Fruit fly (Drosophila melanogaster) whole organism, embryonic: ENCODE measurements around the gene p24-1.

Source experiments
- B-H1 ChIP-seq: fragments of 200-800 bp; sonication (Bioruptor generic); IDR thresholded peaks from 3 replicates; pipeline ENCODE4 v1.3.6; 2022; ENCODE audit warnings: missing biosample characterization, missing genetic modification characterization
- Blimp-1 ChIP-seq: fragments of 200-800 bp; sonication (Bioruptor generic); optimal IDR thresholded peaks from 3 replicates; lab custom pipeline; 2018; ENCODE audit warnings: missing biosample characterization, missing genetic modification characterization, mild to moderate bottlenecking, moderate library complexity, missing genetic modification reagents
- CG10267 ChIP-seq: fragments of 200-800 bp; sonication (Bioruptor generic); optimal IDR thresholded peaks from 2 replicates; lab custom pipeline; 2018; ENCODE audit warnings: missing biosample characterization, mild to moderate bottlenecking, missing genetic modification characterization, moderate library complexity
- CG10321 ChIP-seq: fragments of 200-800 bp; sonication (Bioruptor generic); IDR thresholded peaks from 2 replicates; pipeline ENCODE4 v1.3.6; 2022; ENCODE audit warnings: missing biosample characterization, missing genetic modification characterization
- CG10462 ChIP-seq: fragments of 200-800 bp; sonication (Bioruptor generic); optimal IDR thresholded peaks from 2 replicates; lab custom pipeline; 2016; ENCODE audit warnings: missing biosample characterization, missing genetic modification characterization
- CG11695 ChIP-seq: fragments of 200-800 bp; sonication (Bioruptor generic); IDR thresholded peaks from 3 replicates; pipeline ENCODE4 v1.3.6; 2022; ENCODE audit warnings: missing biosample characterization, missing genetic modification characterization
- CG13287 ChIP-seq: fragments of 200-800 bp; sonication (Bioruptor generic); IDR thresholded peaks from 2 replicates; pipeline ENCODE4 v1.3.6; 2022; ENCODE audit warnings: missing biosample characterization, missing genetic modification characterization; ENCODE audit not compliant: partially characterized antibody
- CG15696 ChIP-seq: fragments of 200-800 bp; sonication (Bioruptor generic); optimal IDR thresholded peaks from 2 replicates; lab custom pipeline; 2019; ENCODE audit warnings: missing biosample characterization, mild to moderate bottlenecking, missing genetic modification characterization, moderate library complexity
- CG17385 ChIP-seq: fragments of 200-800 bp; sonication (Bioruptor generic); optimal IDR thresholded peaks from 3 replicates; lab custom pipeline; 2018; ENCODE audit warnings: missing biosample characterization, mild to moderate bottlenecking, missing genetic modification characterization
- CG18476 ChIP-seq: fragments of 200-800 bp; sonication (Bioruptor generic); optimal IDR thresholded peaks from 2 replicates; lab custom pipeline; 2016; ENCODE audit warnings: missing biosample characterization, mild to moderate bottlenecking, missing genetic modification characterization
- CG2875 ChIP-seq: fragments of 200-800 bp; sonication (Bioruptor generic); optimal IDR thresholded peaks from 2 replicates; lab custom pipeline; 2017; ENCODE audit warnings: missing biosample characterization, mild to moderate bottlenecking, missing genetic modification characterization, missing genetic modification reagents
- CG3281 ChIP-seq: fragments of 200-800 bp; sonication (Bioruptor generic); optimal IDR thresholded peaks from 3 replicates; lab custom pipeline; 2017; ENCODE audit warnings: missing biosample characterization, mild to moderate bottlenecking, missing genetic modification characterization
- CG33213 ChIP-seq: fragments of 200-800 bp; sonication (Bioruptor generic); optimal IDR thresholded peaks from 3 replicates; lab custom pipeline; 2016; ENCODE audit warnings: missing biosample characterization, missing genetic modification characterization
- CG3407 ChIP-seq: fragments of 200-800 bp; sonication (Bioruptor generic); optimal IDR thresholded peaks from 2 replicates; lab custom pipeline; 2018; ENCODE audit warnings: missing biosample characterization, mild to moderate bottlenecking, missing genetic modification characterization
- CG4820 ChIP-seq: fragments of 200-800 bp; sonication (Bioruptor generic); optimal IDR thresholded peaks from 3 replicates; lab custom pipeline; 2016; ENCODE audit warnings: missing biosample characterization, missing genetic modification characterization
- CG6689 ChIP-seq: fragments of 200-800 bp; sonication (Bioruptor generic); IDR thresholded peaks from 2 replicates; pipeline ENCODE4 v1.3.6; 2022; ENCODE audit warnings: missing biosample characterization, missing genetic modification characterization
- CG7839 ChIP-seq: fragments of 200-800 bp; sonication (Bioruptor generic); optimal IDR thresholded peaks from 3 replicates; lab custom pipeline; 2018; ENCODE audit warnings: missing biosample characterization, mild to moderate bottlenecking, missing genetic modification characterization, moderate library complexity
- CG7987 ChIP-seq: fragments of 200-800 bp; sonication (Bioruptor generic); optimal IDR thresholded peaks from 2 replicates; lab custom pipeline; 2018; ENCODE audit warnings: missing biosample characterization, mild to moderate bottlenecking, missing genetic modification characterization, moderate library complexity
- CG9797 ChIP-seq: fragments of 200-800 bp; sonication (Bioruptor generic); optimal IDR thresholded peaks from 3 replicates; lab custom pipeline; 2018; ENCODE audit warnings: missing biosample characterization, mild to moderate bottlenecking, missing genetic modification characterization
- CG9876 ChIP-seq: fragments of 200-800 bp; sonication (Bioruptor generic); optimal IDR thresholded peaks from 2 replicates; lab custom pipeline; 2016; ENCODE audit warnings: missing biosample characterization, missing genetic modification characterization
- D19A ChIP-seq: fragments of 200-800 bp; optimal IDR thresholded peaks from 3 replicates; lab custom pipeline; 2019; ENCODE audit warnings: missing biosample characterization, mild to moderate bottlenecking, missing genetic modification characterization, moderate library complexity
- Doc2 ChIP-seq: fragments of 200-800 bp; sonication (Bioruptor generic); IDR thresholded peaks from 2 replicates; pipeline ENCODE4 v1.3.6; 2022; ENCODE audit warnings: missing biosample characterization, missing genetic modification characterization
- Dref ChIP-seq: fragments of 200-800 bp; sonication (Bioruptor generic); IDR thresholded peaks from 2 replicates; pipeline ENCODE4 v1.3.6; 2022; ENCODE audit warnings: missing biosample characterization, missing genetic modification characterization
- E2f2 ChIP-seq: fragments of 200-800 bp; sonication (Bioruptor generic); IDR thresholded peaks from 2 replicates; pipeline ENCODE4 v1.3.6; 2022; ENCODE audit warnings: missing biosample characterization, missing genetic modification characterization
- Gug ChIP-seq: fragments of 200-800 bp; sonication (Bioruptor generic); IDR thresholded peaks from 4 replicates; pipeline ENCODE4 v1.3.6; 2022; ENCODE audit warnings: missing biosample characterization, missing genetic modification characterization
- Hmx ChIP-seq: fragments of 200-800 bp; sonication (Bioruptor generic); optimal IDR thresholded peaks from 2 replicates; lab custom pipeline; 2016; ENCODE audit warnings: missing biosample characterization, missing genetic modification characterization
- MTF-1 ChIP-seq: fragments of 200-800 bp; sonication (Bioruptor generic); optimal IDR thresholded peaks from 2 replicates; lab custom pipeline; 2018; ENCODE audit warnings: missing biosample characterization, mild to moderate bottlenecking, missing genetic modification characterization, borderline replicate concordance
- Meics ChIP-seq: fragments of 200-800 bp; sonication (Bioruptor generic); optimal IDR thresholded peaks from 2 replicates; lab custom pipeline; 2017; ENCODE audit warnings: missing biosample characterization, mild to moderate bottlenecking, missing genetic modification characterization
- Oaz ChIP-seq: fragments of 200-800 bp; sonication (Bioruptor generic); IDR thresholded peaks from 2 replicates; pipeline ENCODE4 v1.3.6; 2022; ENCODE audit warnings: missing biosample characterization, missing genetic modification characterization
- Rfx ChIP-seq: fragments of 200-800 bp; sonication (Bioruptor generic); IDR thresholded peaks from 2 replicates; pipeline ENCODE4 v1.3.6; 2022; ENCODE audit warnings: missing biosample characterization, missing genetic modification characterization
- Scr ChIP-seq: fragments of 200-800 bp; sonication (Bioruptor generic); IDR thresholded peaks from 2 replicates; pipeline ENCODE4 v1.3.6; 2022; ENCODE audit warnings: missing biosample characterization, missing genetic modification characterization; ENCODE audit not compliant: partially characterized antibody
- Trl ChIP-seq, 3 experiments: fragments of >200 bp in 2 of 3; fragments of 200-800 bp in 1 of 3; sonication (Bioruptor generic) in 1 of 3; optimal IDR thresholded peaks; 2 replicates in 1 of 3; 3 replicates in 2 of 3; lab custom pipeline; 2016 to 2017; ENCODE audit warnings: missing biosample characterization in 1 of 3, missing genetic modification characterization in 1 of 3
- Xbp1 ChIP-seq: fragments of 200-800 bp; sonication (Bioruptor generic); optimal IDR thresholded peaks from 3 replicates; lab custom pipeline; 2016; ENCODE audit warnings: missing biosample characterization, mild to moderate bottlenecking, missing genetic modification characterization
- bab2 ChIP-seq: fragments of 200-800 bp; sonication (Bioruptor generic); optimal IDR thresholded peaks from 2 replicates; lab custom pipeline; 2016; ENCODE audit warnings: missing biosample characterization, missing genetic modification characterization
- fru ChIP-seq: fragments of >200 bp; optimal IDR thresholded peaks from 2 replicates; lab custom pipeline; 2017
- ftz-f1 ChIP-seq: fragments of 200-800 bp; sonication (Bioruptor generic); optimal IDR thresholded peaks from 2 replicates; lab custom pipeline; 2016; ENCODE audit warnings: missing biosample characterization, missing genetic modification characterization
- gfzf ChIP-seq: fragments of 200-800 bp; sonication (Bioruptor generic); optimal IDR thresholded peaks from 2 replicates; lab custom pipeline; 2016; ENCODE audit warnings: missing biosample characterization, mild to moderate bottlenecking, missing genetic modification characterization, moderate library complexity
- h ChIP-seq: fragments of >200 bp; optimal IDR thresholded peaks from 2 replicates; lab custom pipeline; 2017
- insv ChIP-seq, 2 experiments: fragments of 200-800 bp; sonication (Bioruptor generic); optimal IDR thresholded peaks; 3 replicates each; lab custom pipeline; 2016 to 2018; ENCODE audit warnings: missing biosample characterization in 2 of 2, missing genetic modification characterization in 2 of 2
- jigr1 ChIP-seq: fragments of 200-800 bp; sonication (Bioruptor generic); IDR thresholded peaks from 3 replicates; pipeline ENCODE4 v1.3.6; 2022; ENCODE audit warnings: missing biosample characterization, missing genetic modification characterization
- jumu ChIP-seq: fragments of 200-800 bp; sonication (Bioruptor generic); optimal IDR thresholded peaks from 3 replicates; lab custom pipeline; 2016; ENCODE audit warnings: missing biosample characterization, missing genetic modification characterization
- lbe ChIP-seq: fragments of 200-800 bp; sonication (Bioruptor generic); optimal IDR thresholded peaks from 2 replicates; lab custom pipeline; 2016; ENCODE audit warnings: missing biosample characterization, mild to moderate bottlenecking, missing genetic modification characterization
- lola ChIP-seq, 3 experiments: fragments of >200 bp in 2 of 3; fragments of 200-800 bp in 1 of 3; sonication (Bioruptor generic) in 1 of 3; optimal IDR thresholded peaks; 2 replicates each; lab custom pipeline; 2017 to 2019; ENCODE audit warnings: missing biosample characterization in 3 of 3, missing genetic modification characterization in 3 of 3, mild to moderate bottlenecking in 1 of 3, moderate library complexity in 1 of 3
- oc ChIP-seq: fragments of 200-800 bp; sonication (Bioruptor generic); optimal IDR thresholded peaks from 2 replicates; lab custom pipeline; 2018; ENCODE audit warnings: missing biosample characterization, mild to moderate bottlenecking, missing genetic modification characterization, moderate library complexity
- pan ChIP-seq, 4 experiments: fragments of >200 bp in 3 of 4; fragments of 200-800 bp in 1 of 4; sonication (Bioruptor generic) in 1 of 4; optimal IDR thresholded peaks in 3 of 4; IDR thresholded peaks in 1 of 4; 2 replicates each; pipeline versions ENCODE4 v1.3.6 to Lab custom; 2017 to 2022; ENCODE audit warnings: missing biosample characterization in 2 of 4, missing genetic modification characterization in 2 of 4, mixed read lengths in 1 of 4
- pros ChIP-seq: fragments of 200-800 bp; sonication (Bioruptor generic); optimal IDR thresholded peaks from 3 replicates; lab custom pipeline; 2019; ENCODE audit warnings: missing biosample characterization, mild to moderate bottlenecking, missing genetic modification characterization, moderate library complexity
- sens ChIP-seq: fragments of 200-800 bp; sonication (Bioruptor generic); peaks from one replicate; lab custom pipeline; 2016; ENCODE audit warnings: missing biosample characterization, missing genetic modification characterization
- slbo ChIP-seq: fragments of 200-800 bp; sonication (Bioruptor generic); IDR thresholded peaks from 2 replicates; pipeline ENCODE4 v1.3.6; 2022; ENCODE audit warnings: missing biosample characterization, missing genetic modification characterization
- tgo ChIP-seq: fragments of 200-800 bp; sonication (Bioruptor generic); IDR thresholded peaks from 3 replicates; pipeline ENCODE4 v1.3.6; 2022; ENCODE audit warnings: missing biosample characterization, missing genetic modification characterization
- tx ChIP-seq: fragments of 200-800 bp; sonication (Bioruptor generic); optimal IDR thresholded peaks from 2 replicates; lab custom pipeline; 2016; ENCODE audit warnings: missing biosample characterization, missing genetic modification characterization
- wor ChIP-seq: fragments of 200-800 bp; sonication (Bioruptor generic); IDR thresholded peaks from 2 replicates; pipeline ENCODE4 v1.3.6; 2022; ENCODE audit warnings: missing biosample characterization, missing genetic modification characterization
- yki ChIP-seq: fragments of >200 bp; optimal IDR thresholded peaks from 3 replicates; lab custom pipeline; 2018
- zfh1 ChIP-seq: fragments of 200-800 bp; sonication (Bioruptor generic); IDR thresholded peaks from 3 replicates; pipeline ENCODE4 v1.3.6; 2022; ENCODE audit warnings: missing biosample characterization, missing genetic modification characterization

Gene p24-1

DNA sequence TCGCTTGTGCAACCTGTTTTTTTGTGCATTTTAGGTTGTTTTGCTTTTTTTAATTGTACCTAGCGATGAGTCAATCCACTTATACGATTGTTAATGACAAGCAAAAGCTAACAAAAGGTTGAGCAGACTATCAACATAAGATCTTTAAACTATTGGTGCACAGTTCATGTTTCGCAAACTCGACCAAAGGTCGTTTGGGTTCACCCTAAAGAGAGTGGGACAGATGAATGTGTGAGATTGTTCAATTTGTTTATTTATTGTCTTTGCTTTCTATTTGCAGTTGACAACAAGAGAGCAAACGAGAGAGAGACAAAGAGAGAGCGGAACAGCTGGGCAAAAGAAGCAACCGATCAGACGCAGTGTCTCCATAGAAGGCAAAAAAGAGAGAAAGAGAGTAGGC lies 29.3 kb downstream of the p24-1 start (continued):
- no peak for TF ChIP-seq h
- no peak for TF ChIP-seq CG10267 (tag; lab: Kevin White, UChicago)
- TF ChIP-seq CG33213: peak; percentile 10
- TF ChIP-seq tgo: no peak
- TF ChIP-seq Hmx (GFP tag; lab: Kevin White, UChicago): no peak
- TF ChIP-seq insv (GFP tag; optimal IDR thresholded peaks at IDR 0.05; lab: Kevin White, UChicago): no peak
- peak; percentile 51 to 74 for TF ChIP-seq Trl (optimal IDR thresholded peaks at IDR 0.05; lab: Kevin White, UChicago)
- TF ChIP-seq Trl (GFP tag; optimal IDR thresholded peaks at IDR 0.05; lab: Kevin White, UChicago): peak; percentile 4
- TF ChIP-seq CG18476: no peak
- no peak for TF ChIP-seq Scr (GFP tag; lab: Robert Waterston, UW)
- TF ChIP-seq Oaz (GFP tag; lab: Robert Waterston, UW): no peak
- no peak for TF ChIP-seq Dref (GFP tag; lab: Robert Waterston, UW)
- TF ChIP-seq CG7839 (tag; lab: Kevin White, UChicago): no peak
- TF ChIP-seq CG6689 (GFP tag; lab: Robert Waterston, UW): 0 out of 2 replicates have a peak, but pooled peaks have one; percentile 21
- TF ChIP-seq zfh1 (GFP tag; lab: Robert Waterston, UW): no peak
- TF ChIP-seq Blimp-1 (GFP tag; lab: Kevin White, UChicago): no peak
- TF ChIP-seq CG13287: no peak
- TF ChIP-seq lola (GFP tag; optimal IDR thresholded peaks at IDR 0.05; lab: Kevin White, UChicago): no peak
- TF ChIP-seq Rfx: no peak
- TF ChIP-seq wor (GFP tag; lab: Robert Waterston, UW): no peak
- TF ChIP-seq CG9797 (GFP tag; lab: Kevin White, UChicago): no peak
- TF ChIP-seq CG15696 (tag; lab: Kevin White, UChicago): peak; percentile 6
- no peak for TF ChIP-seq Meics (GFP tag; lab: Kevin White, UChicago)
- TF ChIP-seq D19A (tag; lab: Kevin White, UChicago): no peak
- TF ChIP-seq Xbp1: no peak
- TF ChIP-seq Doc2: no peak
- no peak for TF ChIP-seq bab2 (GFP tag; lab: Kevin White, UChicago)
- TF ChIP-seq tx (GFP tag; lab: Kevin White, UChicago): no peak
- TF ChIP-seq Gug (GFP tag; lab: Robert Waterston, UW): no peak
- TF ChIP-seq MTF-1 (GFP tag; lab: Kevin White, UChicago): peak; percentile 60
- peak; percentile 22 for TF ChIP-seq CG17385 (GFP tag; lab: Kevin White, UChicago)
- peak; percentile 61 for TF ChIP-seq CG2875 (GFP tag; lab: Kevin White, UChicago)
- TF ChIP-seq jigr1 (GFP tag; lab: Robert Waterston, UW): no peak
- TF ChIP-seq jumu (GFP tag; lab: Kevin White, UChicago): no peak
- TF ChIP-seq CG10321: no peak
- TF ChIP-seq fru: no peak
- peak; percentile 75 for TF ChIP-seq sens (GFP tag; lab: Kevin White, UChicago)
- no peak for TF ChIP-seq CG4820 (GFP tag; lab: Kevin White, UChicago)
- TF ChIP-seq, all 482 proteins: peak for 65

DNA sequence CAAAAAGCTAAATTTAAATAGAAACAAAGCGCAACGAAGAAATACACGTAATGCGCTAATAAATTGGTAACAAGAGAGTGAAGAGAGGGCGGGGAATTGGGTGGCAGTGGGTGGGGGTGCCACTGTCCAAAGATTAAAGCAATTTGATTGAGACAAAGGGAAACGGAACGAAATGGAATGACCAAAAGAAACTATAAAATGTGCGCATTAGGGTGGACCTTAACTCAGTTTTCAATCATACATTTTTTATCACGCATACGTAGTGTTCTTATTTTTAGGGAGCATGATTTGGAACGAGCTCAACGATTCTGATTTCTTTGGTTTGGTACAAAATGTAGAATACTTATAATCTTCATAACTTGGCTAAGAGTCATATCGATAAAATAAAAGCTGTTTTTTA lies 30.4 kb downstream of the p24-1 start:
- peak in 1 of 2 experiments; percentile 1 for TF ChIP-seq Trl (optimal IDR thresholded peaks at IDR 0.05; lab: Kevin White, UChicago)
- no peak for TF ChIP-seq Trl (GFP tag; optimal IDR thresholded peaks at IDR 0.05; lab: Kevin White, UChicago)
- no peak for TF ChIP-seq slbo (GFP tag; lab: Robert Waterston, UW)
- no peak for TF ChIP-seq B-H1 (GFP tag; lab: Robert Waterston, UW)
- TF ChIP-seq CG7987 (GFP tag; lab: Kevin White, UChicago): no peak
- TF ChIP-seq CG3407: no peak
- no peak for TF ChIP-seq lbe
- TF ChIP-seq ftz-f1: no peak
- TF ChIP-seq yki: no peak
- TF ChIP-seq CG9876 (GFP tag; lab: Kevin White, UChicago): no peak
- TF ChIP-seq CG11695: no peak
- TF ChIP-seq E2f2: no peak
- peak; percentile 24 for TF ChIP-seq CG3281 (GFP tag; lab: Kevin White, UChicago)
- no peak for TF ChIP-seq pan (optimal IDR thresholded peaks at IDR 0.05; lab: Kevin White, UChicago)
- no peak for TF ChIP-seq pan (GFP tag; optimal IDR thresholded peaks at IDR 0.05 in 1 of 2, IDR thresholded peaks at IDR 0.05 in 1 of 2)
- peak; percentile 3 for TF ChIP-seq oc
- TF ChIP-seq gfzf: no peak
- no peak for TF ChIP-seq CG10462 (GFP tag; lab: Kevin White, UChicago)
- TF ChIP-seq pros (GFP tag; lab: Kevin White, UChicago): no peak
